Worm (Caenorhabditis elegans): ENCODE measurements around the gene spp-13.
A peak's percentile ranks its signal among the peaks of the same experiment; 100 is the strongest.

Gene spp-13

ce11 chrX:8404308-8405085 lies 13.8 kb downstream of the spp-13 start (continued):
- TF ChIP-seq ccch-3 (GFP tag; optimal IDR thresholded peaks at IDR 0.05) = peak; percentile 78
- TF ChIP-seq sea-2 (GFP tag; IDR thresholded peaks at IDR 0.05) = peak; percentile 90
- TF ChIP-seq madf-10 (tag; optimal IDR thresholded peaks at IDR 0.05) = peak; percentile 90
- 0 out of 2 replicates have a peak, but pooled peaks have one; percentile 44 for TF ChIP-seq C17E4.6 (GFP tag; IDR thresholded peaks at IDR 0.05)
- TF ChIP-seq egrh-3 (GFP tag; IDR thresholded peaks at IDR 0.05) = peak; percentile 58

- TF ChIP-seq lsl-1 (GFP tag; optimal IDR thresholded peaks at IDR 0.05) = no peak
These were observed 24.0 kb downstream of the spp-13 start for ce11 chrX:8394279-8394678.

- peak; percentile 65 for TF ChIP-seq nhr-80 (tag; optimal IDR thresholded peaks at IDR 0.05)
- no peak for TF ChIP-seq T26A5.8 (tag; optimal IDR thresholded peaks at IDR 0.05)
- peak; percentile 40; the same call in 1 of the 2 replicates for TF ChIP-seq dox-1 (GFP tag; IDR thresholded peaks at IDR 0.05)
- no peak for TF ChIP-seq tlf-1 (GFP tag; optimal IDR thresholded peaks at IDR 0.05)
These were observed 25.8 kb downstream of the spp-13 start, which contains the start of gene wrk-1 for ce11 chrX:8392539-8392996. TSS of gene wrk-1 (minus strand) at chrX:8392589.

ce11 chrX:8391505-8391904 lies 26.8 kb downstream of the spp-13 start:
- no peak for TF ChIP-seq T26A5.8 (tag; optimal IDR thresholded peaks at IDR 0.05)

ce11 chrX:8390508-8390907 lies 27.8 kb downstream of the spp-13 start:
- no peak for TF ChIP-seq ztf-26 (tag; optimal IDR thresholded peaks at IDR 0.05)
- no peak for TF ChIP-seq hmg-20 (GFP tag; IDR thresholded peaks at IDR 0.05)
- no peak for TF ChIP-seq efl-1 (GFP tag; optimal IDR thresholded peaks at IDR 0.05)
- no peak for TF ChIP-seq nhr-179 (tag; optimal IDR thresholded peaks at IDR 0.05)
- TF ChIP-seq cebp-2 (GFP tag; IDR thresholded peaks at IDR 0.05) = no peak
- no peak for TF ChIP-seq him-1 (tag; optimal IDR thresholded peaks at IDR 0.05)
- no peak for TF ChIP-seq lin-40 (tag; optimal IDR thresholded peaks at IDR 0.05)

- TF ChIP-seq mcd-1 (GFP tag; IDR thresholded peaks at IDR 0.05) = 0 out of 2 replicates have a peak, but pooled peaks have one; percentile 9
- TF ChIP-seq ceh-58 (GFP tag; IDR thresholded peaks at IDR 0.05) = no peak
- TF ChIP-seq T07F8.4 (tag; optimal IDR thresholded peaks at IDR 0.05) = no peak
- peak; percentile 73 for TF ChIP-seq rcor-1 (GFP tag; IDR thresholded peaks at IDR 0.05)
- TF ChIP-seq zim-3 (tag; optimal IDR thresholded peaks at IDR 0.05) = peak; percentile 55
- TF ChIP-seq nhr-179 (tag; optimal IDR thresholded peaks at IDR 0.05) = no peak
- peak; percentile 62 for TF ChIP-seq die-1 (tag; optimal IDR thresholded peaks at IDR 0.05)
- peak; percentile 74 for TF ChIP-seq snpc-1.3 (tag; optimal IDR thresholded peaks at IDR 0.05; ENCODE audit: insufficient read depth)
- 0 out of 2 replicates have a peak, but pooled peaks have one; percentile 35 for TF ChIP-seq ztf-28 (GFP tag; IDR thresholded peaks at IDR 0.05)
- TF ChIP-seq B0336.3 (GFP tag; IDR thresholded peaks at IDR 0.05) = no peak
- TF ChIP-seq madf-6 (GFP tag; IDR thresholded peaks at IDR 0.05) = peak; percentile 48; the same call in 1 of the 2 replicates
- TF ChIP-seq ekl-4 (GFP tag; IDR thresholded peaks at IDR 0.05) = peak; percentile 43; the same call in 1 of the 2 replicates
- TF ChIP-seq D2030.7 (GFP tag; IDR thresholded peaks at IDR 0.05) = peak; percentile 44
- no peak for TF ChIP-seq C17E4.6 (GFP tag; IDR thresholded peaks at IDR 0.05)
- TF ChIP-seq F10E7.11 (tag; optimal IDR thresholded peaks at IDR 0.05) = no peak
- peak; percentile 54 for TF ChIP-seq chd-7 (tag; optimal IDR thresholded peaks at IDR 0.05)
- TF ChIP-seq xnd-1 (tag; optimal IDR thresholded peaks at IDR 0.05) = no peak
- TF ChIP-seq madf-10 (tag; optimal IDR thresholded peaks at IDR 0.05) = peak; percentile 17
- TF ChIP-seq tbp1 (GFP tag; optimal IDR thresholded peaks at IDR 0.05) = peak; percentile 95
- TF ChIP-seq Y56A3A.18 (GFP tag; IDR thresholded peaks at IDR 0.05) = no peak
- peak; percentile 60 for TF ChIP-seq F23B12.7 (tag; optimal IDR thresholded peaks at IDR 0.05; ENCODE audit: insufficient read depth)
- TF ChIP-seq F52B5.7 (tag; optimal IDR thresholded peaks at IDR 0.05) = no peak
- no peak for TF ChIP-seq let-607 (tag; optimal IDR thresholded peaks at IDR 0.05)
These were observed 32.1 kb downstream of the spp-13 start for ce11 chrX:8386068-8386851.
